Fruit fly (Drosophila melanogaster): ENCODE results near the gene CG8757.
A peak's percentile ranks its signal among the peaks of the same experiment; 100 is the strongest.

CG8757 gene

dm6 chr3L:13862403-13862802 is 20.4 kb upstream of the CG8757 start (continued):
- TF ChIP-seq btn (GFP tag; optimal IDR thresholded peaks at IDR 0.05) (peak; percentile 9), CG13296 (GFP tag; optimal IDR thresholded peaks at IDR 0.05) (peak; percentile 76), wor (GFP tag; IDR thresholded peaks at IDR 0.05) (peak; percentile 61), fd64A (GFP tag; optimal IDR thresholded peaks at IDR 0.05) (peak; percentile 11), CG11398 (GFP tag; optimal IDR thresholded peaks at IDR 0.05) (peak; percentile 69), CG9215 (GFP tag; IDR thresholded peaks at IDR 0.05) (peak; percentile 79), Pdp1 (GFP tag; optimal IDR thresholded peaks at IDR 0.05) (peak; percentile 91 to 94), CG11695 (GFP tag; IDR thresholded peaks at IDR 0.05) (peak; percentile 75), zen (tag; optimal IDR thresholded peaks at IDR 0.05) (no peak), Oaz (GFP tag; IDR thresholded peaks at IDR 0.05) (peak; percentile 84), oc (tag; optimal IDR thresholded peaks at IDR 0.05) (peak; percentile 62), CG15269 (tag; optimal IDR thresholded peaks at IDR 0.05) (peak; percentile 92), CG4730 (GFP tag; IDR thresholded peaks at IDR 0.05) (peak; percentile 92), pan (optimal IDR thresholded peaks at IDR 0.05) (no peak), pan (GFP tag; optimal IDR thresholded peaks at IDR 0.05 in 1 of 2, IDR thresholded peaks at IDR 0.05 in 1 of 2) (peak in 1 of 2 experiments; percentile 80), B-H1 (GFP tag; IDR thresholded peaks at IDR 0.05) (peak; percentile 61), CG33213 (GFP tag; optimal IDR thresholded peaks at IDR 0.05) (no peak), Xrp1 (GFP tag; IDR thresholded peaks at IDR 0.05) (peak; percentile 78), br (optimal IDR thresholded peaks at IDR 0.05) (no peak), lmd (GFP tag; IDR thresholded peaks at IDR 0.05) (peak; percentile 96), CG18011 (GFP tag; optimal IDR thresholded peaks at IDR 0.05) (peak; percentile 67), CG12942 (GFP tag; optimal IDR thresholded peaks at IDR 0.05) (peak; percentile 86), CG5245 (GFP tag; optimal IDR thresholded peaks at IDR 0.05) (no peak), Ets65A (GFP tag) (peak; percentile 97), CG6854 (GFP tag; optimal IDR thresholded peaks at IDR 0.05) (peak; percentile 52), CG11093 (GFP tag; IDR thresholded peaks at IDR 0.05) (peak; percentile 71; the same call in 2 of the 3 replicates), ewg (GFP tag; optimal IDR thresholded peaks at IDR 0.05) (peak; percentile 69), zfh2 (GFP tag; optimal IDR thresholded peaks at IDR 0.05) (peak; percentile 87), CG7928 (GFP tag; optimal IDR thresholded peaks at IDR 0.05) (no peak), CG9609 (GFP tag; optimal IDR thresholded peaks at IDR 0.05) (peak; percentile 88), CG17829 (tag; optimal IDR thresholded peaks at IDR 0.05) (peak; percentile 59), Aef1 (GFP tag; IDR thresholded peaks at IDR 0.05) (peak; percentile 88), CG1024 (GFP tag; IDR thresholded peaks at IDR 0.05) (no peak), CG34224 (GFP tag; IDR thresholded peaks at IDR 0.05; ENCODE audit: partially characterized antibody) (no peak), Sin3A (optimal IDR thresholded peaks at IDR 0.05) (no peak), pros (GFP tag; optimal IDR thresholded peaks at IDR 0.05) (no peak), CG4617 (GFP tag; optimal IDR thresholded peaks at IDR 0.05; ENCODE audit: borderline replicate concordance) (peak; percentile 69), Nf-YB (GFP tag; optimal IDR thresholded peaks at IDR 0.05) (peak; percentile 16), her (GFP tag; optimal IDR thresholded peaks at IDR 0.05) (peak; percentile 91), NK7.1 (GFP tag; optimal IDR thresholded peaks at IDR 0.05) (no peak), peb (GFP tag; IDR thresholded peaks at IDR 0.05) (peak; percentile 91), CG4854 (GFP tag; optimal IDR thresholded peaks at IDR 0.05) (no peak), CG10543 (GFP tag; optimal IDR thresholded peaks at IDR 0.05) (no peak), CG2875 (GFP tag; optimal IDR thresholded peaks at IDR 0.05) (peak; percentile 59), Atf-2 (GFP tag; optimal IDR thresholded peaks at IDR 0.05) (peak; percentile 83), CG17612 (GFP tag; IDR thresholded peaks at IDR 0.05) (peak; percentile 83), croc (GFP tag; conservative IDR thresholded peaks at IDR 0.05) (peak; percentile 67), bbx (GFP tag; IDR thresholded peaks at IDR 0.05; ENCODE audit: partially characterized antibody) (peak; percentile 76), cad (GFP tag; optimal IDR thresholded peaks at IDR 0.05) (no peak), CG10979 (tag; optimal IDR thresholded peaks at IDR 0.05) (peak; percentile 56), Rfx (GFP tag; IDR thresholded peaks at IDR 0.05) (peak; percentile 99), CG15011 (GFP tag; optimal IDR thresholded peaks at IDR 0.05) (no peak), CG17385 (GFP tag; optimal IDR thresholded peaks at IDR 0.05) (peak; percentile 70)
